Fruit fly (Drosophila melanogaster) whole organism, embryonic: ENCODE measurements around the gene CG34179.

ENCODE experiments used
- Atf3 ChIP-seq: fragments of 200-800 bp; sonication (Bioruptor generic); optimal IDR thresholded peaks from 3 replicates; lab custom pipeline; 2016; ENCODE audit warnings: missing biosample characterization, missing genetic modification characterization
- CG10366 ChIP-seq: fragments of 200-800 bp; sonication (Bioruptor generic); IDR thresholded peaks from 2 replicates; pipeline ENCODE4 v1.3.6; 2022; ENCODE audit warnings: missing biosample characterization, missing genetic modification characterization
- CG10543 ChIP-seq: fragments of 200-800 bp; sonication (Bioruptor generic); optimal IDR thresholded peaks from 3 replicates; lab custom pipeline; 2017; ENCODE audit warnings: missing biosample characterization, mild to moderate bottlenecking, missing genetic modification characterization, moderate library complexity
- CG11247 ChIP-seq: fragments of 200-800 bp; sonication (Bioruptor generic); IDR thresholded peaks from 2 replicates; pipeline ENCODE4 v1.3.6; 2022; ENCODE audit warnings: missing biosample characterization, missing genetic modification characterization
- CG11696 ChIP-seq: fragments of 200-800 bp; sonication (Bioruptor generic); IDR thresholded peaks from 2 replicates; pipeline ENCODE4 v1.3.6; 2022; ENCODE audit warnings: missing biosample characterization, missing genetic modification characterization
- CG15073 ChIP-seq: fragments of 200-800 bp; sonication (Bioruptor generic); optimal IDR thresholded peaks from 2 replicates; lab custom pipeline; 2016; ENCODE audit warnings: missing biosample characterization, missing genetic modification characterization
- CG15514 ChIP-seq: fragments of 200-800 bp; sonication (Bioruptor generic); optimal IDR thresholded peaks from 3 replicates; lab custom pipeline; 2017; ENCODE audit warnings: missing biosample characterization, missing genetic modification characterization, mild to moderate bottlenecking, moderate library complexity, missing genetic modification reagents
- CG17359 ChIP-seq: fragments of 200-800 bp; sonication (Bioruptor generic); optimal IDR thresholded peaks from 3 replicates; lab custom pipeline; 2018; ENCODE audit warnings: missing biosample characterization, mild to moderate bottlenecking, missing genetic modification characterization, moderate library complexity
- CG17568 ChIP-seq: fragments of 200-800 bp; sonication (Bioruptor generic); optimal IDR thresholded peaks from 2 replicates; lab custom pipeline; 2018; ENCODE audit warnings: missing biosample characterization, mild to moderate bottlenecking, missing genetic modification characterization, moderate library complexity
- CG18599 ChIP-seq: fragments of 200-800 bp; sonication (Bioruptor generic); optimal IDR thresholded peaks from 3 replicates; lab custom pipeline; 2017; ENCODE audit warnings: missing biosample characterization, missing genetic modification characterization, mild to moderate bottlenecking, moderate library complexity, missing genetic modification reagents
- CG2202 ChIP-seq: fragments of 200-800 bp; sonication (Bioruptor generic); optimal IDR thresholded peaks from 2 replicates; lab custom pipeline; 2018; ENCODE audit warnings: missing biosample characterization, mild to moderate bottlenecking, missing genetic modification characterization
- CG2712 ChIP-seq: fragments of 200-800 bp; optimal IDR thresholded peaks from 3 replicates; lab custom pipeline; 2019; ENCODE audit warnings: missing biosample characterization, mild to moderate bottlenecking, missing genetic modification characterization, moderate library complexity
- CG2875 ChIP-seq: fragments of 200-800 bp; sonication (Bioruptor generic); optimal IDR thresholded peaks from 2 replicates; lab custom pipeline; 2017; ENCODE audit warnings: missing biosample characterization, mild to moderate bottlenecking, missing genetic modification characterization, missing genetic modification reagents
- CG32767 ChIP-seq: fragments of 200-800 bp; sonication (Bioruptor generic); IDR thresholded peaks from 2 replicates; pipeline ENCODE4 v1.3.6; 2022; ENCODE audit warnings: missing biosample characterization, missing genetic modification characterization
- CG34422 ChIP-seq: fragments of 200-800 bp; sonication (Bioruptor generic); IDR thresholded peaks from 3 replicates; pipeline ENCODE4 v1.3.6; 2022; ENCODE audit warnings: missing biosample characterization, missing genetic modification characterization
- CG3995 ChIP-seq: fragments of 200-800 bp; sonication (Bioruptor generic); optimal IDR thresholded peaks from 3 replicates; lab custom pipeline; 2016; ENCODE audit warnings: missing biosample characterization, missing genetic modification characterization
- CG4360 ChIP-seq: fragments of 200-800 bp; sonication (Bioruptor generic); IDR thresholded peaks from 2 replicates; pipeline ENCODE4 v1.3.6; 2022; ENCODE audit warnings: missing biosample characterization, missing genetic modification characterization
- CG4707 ChIP-seq: fragments of 200-800 bp; sonication (Bioruptor generic); optimal IDR thresholded peaks from 2 replicates; lab custom pipeline; 2018; ENCODE audit warnings: missing biosample characterization, mild to moderate bottlenecking, missing genetic modification characterization, moderate library complexity
- CG6254 ChIP-seq: fragments of 200-800 bp; sonication (Bioruptor generic); optimal IDR thresholded peaks from 3 replicates; lab custom pipeline; 2017; ENCODE audit warnings: mild to moderate bottlenecking, missing biosample characterization, missing genetic modification reagents, missing genetic modification characterization
- Dp ChIP-seq: fragments of 200-800 bp; sonication (Bioruptor generic); optimal IDR thresholded peaks from 2 replicates; lab custom pipeline; 2018; ENCODE audit warnings: missing biosample characterization, mild to moderate bottlenecking, missing genetic modification characterization, moderate library complexity
- Fer2 ChIP-seq: fragments of 200-800 bp; sonication (Bioruptor generic); optimal IDR thresholded peaks from 2 replicates; lab custom pipeline; 2018; ENCODE audit warnings: missing biosample characterization, mild to moderate bottlenecking, missing genetic modification characterization, moderate library complexity
- H2.0 ChIP-seq: fragments of 200-800 bp; sonication (Bioruptor generic); IDR thresholded peaks from 2 replicates; pipeline ENCODE4 v1.3.6; 2022; ENCODE audit warnings: missing biosample characterization, missing genetic modification characterization
- HLH3B ChIP-seq: fragments of 200-800 bp; sonication (Bioruptor generic); IDR thresholded peaks from 2 replicates; pipeline ENCODE4 v1.3.6; 2022; ENCODE audit warnings: missing biosample characterization, missing genetic modification characterization
- HLH4C ChIP-seq: fragments of 200-800 bp; sonication (Bioruptor generic); IDR thresholded peaks from 3 replicates; pipeline ENCODE4 v1.3.6; 2022; ENCODE audit warnings: missing biosample characterization, missing genetic modification characterization; ENCODE audit not compliant: partially characterized antibody
- Hey ChIP-seq: fragments of 200-800 bp; sonication (Bioruptor generic); optimal IDR thresholded peaks from 3 replicates; lab custom pipeline; 2018; ENCODE audit warnings: missing biosample characterization, mild to moderate bottlenecking, missing genetic modification characterization
- Hr39 ChIP-seq: fragments of >200 bp; optimal IDR thresholded peaks from 2 replicates; lab custom pipeline; 2017
- Med ChIP-seq: fragments of 200-800 bp; sonication (Bioruptor generic); peaks from one replicate; lab custom pipeline; 2016; ENCODE audit warnings: missing biosample characterization, missing genetic modification characterization, mild to moderate bottlenecking, inconsistent platforms, moderate library complexity
- Myb ChIP-seq: fragments of 200-800 bp; sonication (Bioruptor generic); optimal IDR thresholded peaks from 2 replicates; lab custom pipeline; 2016; ENCODE audit warnings: missing biosample characterization, missing genetic modification characterization
- Ravus ChIP-seq: fragments of 200-800 bp; sonication (Bioruptor generic); IDR thresholded peaks from 2 replicates; pipeline ENCODE4 v1.3.6; 2022; ENCODE audit warnings: missing biosample characterization, missing genetic modification characterization
- Sin3A ChIP-seq: fragments of >200 bp; optimal IDR thresholded peaks from 2 replicates; lab custom pipeline; 2018
- Sry-β ChIP-seq: fragments of 200-800 bp; sonication (Bioruptor generic); optimal IDR thresholded peaks from 2 replicates; lab custom pipeline; 2018; ENCODE audit warnings: missing biosample characterization, mild to moderate bottlenecking, missing genetic modification characterization, moderate library complexity
- Usf ChIP-seq: fragments of 200-800 bp; sonication (Bioruptor generic); optimal IDR thresholded peaks from 2 replicates; lab custom pipeline; 2017; ENCODE audit warnings: missing genotype, missing biosample characterization, missing genetic modification characterization
- ash1 ChIP-seq: fragments of 200-800 bp; sonication (Bioruptor generic); optimal IDR thresholded peaks from 2 replicates; lab custom pipeline; 2018; ENCODE audit warnings: missing biosample characterization, mild to moderate bottlenecking, missing genetic modification characterization
- bcd ChIP-seq: fragments of 200-800 bp; sonication (Bioruptor generic); optimal IDR thresholded peaks from 2 replicates; lab custom pipeline; 2017; ENCODE audit warnings: missing biosample characterization, mild to moderate bottlenecking, missing genetic modification characterization
- bsh ChIP-seq, 2 experiments: fragments of 200-800 bp; sonication (Bioruptor generic); optimal IDR thresholded peaks; 2 replicates each; lab custom pipeline; 2017 to 2018; ENCODE audit warnings: mild to moderate bottlenecking in 2 of 2, missing biosample characterization in 2 of 2, missing genetic modification characterization in 2 of 2, moderate library complexity in 1 of 2
- caup ChIP-seq: fragments of 200-800 bp; sonication (Bioruptor generic); optimal IDR thresholded peaks from 3 replicates; lab custom pipeline; 2017; ENCODE audit warnings: missing biosample characterization, mild to moderate bottlenecking, missing genetic modification characterization, moderate library complexity; ENCODE audit not compliant: severe bottlenecking
- eyg ChIP-seq: fragments of 200-800 bp; sonication (Bioruptor generic); optimal IDR thresholded peaks from 3 replicates; lab custom pipeline; 2016; ENCODE audit warnings: missing biosample characterization, missing genetic modification characterization
- grau ChIP-seq: fragments of 200-800 bp; optimal IDR thresholded peaks from 3 replicates; lab custom pipeline; 2019; ENCODE audit warnings: missing biosample characterization, mild to moderate bottlenecking, missing genetic modification characterization, moderate library complexity
- gt ChIP-seq: fragments of 200-800 bp; sonication (Bioruptor generic); IDR thresholded peaks from 2 replicates; pipeline ENCODE4 v1.3.6; 2022; ENCODE audit warnings: missing biosample characterization, missing genetic modification characterization
- ham ChIP-seq: fragments of 200-800 bp; sonication (Bioruptor generic); IDR thresholded peaks from 2 replicates; pipeline ENCODE4 v1.3.6; 2022; ENCODE audit warnings: missing biosample characterization, missing genetic modification characterization
- hkb ChIP-seq, 2 experiments: fragments of 200-800 bp in 1 of 2; fragments of >200 bp in 1 of 2; sonication (Bioruptor generic) in 1 of 2; IDR thresholded peaks in 1 of 2; optimal IDR thresholded peaks in 1 of 2; 2 replicates each; pipeline versions ENCODE4 v1.3.6 to Lab custom; 2017 to 2022; ENCODE audit warnings: missing biosample characterization in 1 of 2, missing genetic modification characterization in 1 of 2
- ind ChIP-seq: fragments of 200-800 bp; sonication (Bioruptor generic); optimal IDR thresholded peaks from 3 replicates; lab custom pipeline; 2016; ENCODE audit warnings: missing biosample characterization, missing genetic modification characterization
- insv ChIP-seq, 2 experiments: fragments of 200-800 bp; sonication (Bioruptor generic); optimal IDR thresholded peaks; 3 replicates each; lab custom pipeline; 2016 to 2018; ENCODE audit warnings: missing biosample characterization in 2 of 2, missing genetic modification characterization in 2 of 2
- maf-S ChIP-seq: fragments of 200-800 bp; sonication (Bioruptor generic); optimal IDR thresholded peaks from 2 replicates; lab custom pipeline; 2016; ENCODE audit warnings: missing biosample characterization, missing genetic modification characterization
- nmo ChIP-seq: fragments of 200-800 bp; sonication (Bioruptor generic); optimal IDR thresholded peaks from 2 replicates; lab custom pipeline; 2018; ENCODE audit warnings: missing biosample characterization, mild to moderate bottlenecking, missing genetic modification characterization, moderate library complexity
- schlank ChIP-seq: fragments of 200-800 bp; sonication (Bioruptor generic); optimal IDR thresholded peaks from 2 replicates; lab custom pipeline; 2018; ENCODE audit warnings: missing biosample characterization, mild to moderate bottlenecking, missing genetic modification characterization
- scrt ChIP-seq: fragments of 200-800 bp; sonication (Bioruptor generic); optimal IDR thresholded peaks from 2 replicates; lab custom pipeline; 2018; ENCODE audit warnings: missing biosample characterization, mild to moderate bottlenecking, missing genetic modification characterization, moderate library complexity
- ssp ChIP-seq: fragments of 200-800 bp; sonication (Bioruptor generic); IDR thresholded peaks from 2 replicates; pipeline ENCODE4 v1.3.6; 2022; ENCODE audit warnings: missing biosample characterization, missing genetic modification characterization
- toy ChIP-seq: fragments of 200-800 bp; sonication (Bioruptor generic); IDR thresholded peaks from 2 replicates; pipeline ENCODE4 v1.3.6; 2022; ENCODE audit warnings: missing biosample characterization, missing genetic modification characterization
- ttk ChIP-seq: fragments of 200-800 bp; sonication (Bioruptor generic); IDR thresholded peaks from 2 replicates; pipeline ENCODE4 v2.1.2; 2022; ENCODE audit warnings: missing biosample characterization, missing genetic modification characterization

CG34179 gene

dm6 chr2L:6045972-6046718 lies 2.4 kb downstream of the CG34179 start, which contains the start of gene Pfas (continued):
- TF ChIP-seq toy (GFP tag; lab: Robert Waterston, UW) (no peak), Dp (GFP tag; lab: Kevin White, UChicago) (peak; percentile 81), CG2712 (tag; lab: Kevin White, UChicago) (peak; percentile 38), CG11696 (GFP tag; lab: Robert Waterston, UW) (no peak), CG6254 (GFP tag; lab: Kevin White, UChicago) (no peak), CG18599 (GFP tag; lab: Kevin White, UChicago) (no peak), Sry-β (GFP tag; lab: Kevin White, UChicago) (no peak), Ravus (GFP tag; lab: Robert Waterston, UW) (no peak), CG34422 (no peak), CG15514 (GFP tag; lab: Kevin White, UChicago) (peak; percentile 76), insv (GFP tag; optimal IDR thresholded peaks at IDR 0.05; lab: Kevin White, UChicago) (no peak), CG10543 (peak; percentile 60), Sin3A (lab: Kevin White, UChicago) (no peak), CG2202 (tag; lab: Kevin White, UChicago) (no peak), Med (GFP tag; lab: Kevin White, UChicago) (peak; percentile 96), ham (GFP tag; lab: Robert Waterston, UW) (no peak), gt (GFP tag; lab: Robert Waterston, UW) (no peak), ind (GFP tag; lab: Kevin White, UChicago) (peak; percentile 55), schlank (tag; lab: Kevin White, UChicago) (peak; percentile 45), Myb (GFP tag; lab: Kevin White, UChicago) (peak; percentile 95), bsh (GFP tag; optimal IDR thresholded peaks at IDR 0.05; lab: Kevin White, UChicago) (peak in 1 of 2 experiments; percentile 45), caup (GFP tag; lab: Kevin White, UChicago) (peak; percentile 79), CG4707 (GFP tag; lab: Kevin White, UChicago) (no peak), ash1 (peak; percentile 18), grau (tag; lab: Kevin White, UChicago) (peak; percentile 63), Hr39 (lab: Kevin White, UChicago) (no peak), CG4360 (no peak), maf-S (GFP tag; lab: Kevin White, UChicago) (peak; percentile 27), CG3995 (GFP tag; lab: Kevin White, UChicago) (no peak), HLH3B (GFP tag; lab: Robert Waterston, UW) (no peak), ttk (no peak), eyg (GFP tag; lab: Kevin White, UChicago) (peak; percentile 17), H2.0 (GFP tag; lab: Robert Waterston, UW) (no peak), scrt (GFP tag; lab: Kevin White, UChicago) (peak; percentile 47), nmo (GFP tag; lab: Kevin White, UChicago) (no peak), Fer2 (tag; lab: Kevin White, UChicago) (no peak), bcd (GFP tag; lab: Kevin White, UChicago) (peak; percentile 40), hkb (optimal IDR thresholded peaks at IDR 0.05; lab: Kevin White, UChicago) (no peak), hkb (GFP tag; IDR thresholded peaks at IDR 0.05; lab: Robert Waterston, UW) (no peak; the same call in 1 of the 2 replicates), CG15073 (no peak), Atf3 (GFP tag; lab: Kevin White, UChicago) (no peak), Hey (tag; lab: Kevin White, UChicago) (peak; percentile 35), CG32767 (GFP tag; lab: Robert Waterston, UW) (no peak), CG2875 (GFP tag; lab: Kevin White, UChicago) (no peak), Usf (GFP tag; lab: Kevin White, UChicago) (no peak), ssp (GFP tag; lab: Robert Waterston, UW) (no peak), CG10366 (GFP tag; lab: Robert Waterston, UW) (peak; percentile 36; the same call in 1 of the 2 replicates), HLH4C (no peak), CG11247 (GFP tag; lab: Robert Waterston, UW) (no peak), CG17359 (tag; lab: Kevin White, UChicago) (peak; percentile 22), CG17568 (GFP tag; lab: Kevin White, UChicago) (no peak)
